Fruit fly (Drosophila melanogaster) whole organism, wandering third instar larva: ENCODE measurements around the gene Cyp9f3.
A peak's percentile ranks its signal among the peaks of the same experiment; 100 is the strongest.

Experiments used
- Abd-B ChIP-seq: fragments of >200 bp; optimal IDR thresholded peaks from 2 replicates; lab custom pipeline; 2017; ENCODE audit warnings: missing biosample characterization, missing genetic modification characterization
- CG9705 ChIP-seq: fragments of 200-800 bp; sonication (Bioruptor generic); optimal IDR thresholded peaks from 2 replicates; lab custom pipeline; 2018; ENCODE audit warnings: missing biosample characterization, mild to moderate bottlenecking, missing genetic modification characterization
- Dfd ChIP-seq: fragments of >200 bp; optimal IDR thresholded peaks from 2 replicates; lab custom pipeline; 2017; ENCODE audit warnings: missing biosample characterization, missing genetic modification characterization
- Dif ChIP-seq: fragments of 200-275, 200-300 bp; sonication (Bioruptor generic); optimal IDR thresholded peaks from 2 replicates; lab custom pipeline; 2018; ENCODE audit warnings: missing biosample characterization, missing genetic modification characterization; ENCODE audit not compliant: partially characterized antibody
- GATAd ChIP-seq: sonication (Bioruptor generic); optimal IDR thresholded peaks from 2 replicates; lab custom pipeline; 2016; ENCODE audit warnings: missing biosample characterization, missing genetic modification characterization
- Hnf4 ChIP-seq: fragments of 200-800 bp; sonication (Bioruptor generic); optimal IDR thresholded peaks from 2 replicates; lab custom pipeline; 2016; ENCODE audit warnings: missing biosample characterization, mild to moderate bottlenecking, missing genetic modification characterization
- Hr78 ChIP-seq: fragments of >200 bp; optimal IDR thresholded peaks from 2 replicates; lab custom pipeline; 2017; ENCODE audit warnings: missing biosample characterization, missing genetic modification characterization
- Hr83 ChIP-seq: fragments of 200-300 bp; sonication (Bioruptor generic); optimal IDR thresholded peaks from 2 replicates; lab custom pipeline; 2016; ENCODE audit warnings: missing biosample characterization, mild to moderate bottlenecking, missing genetic modification characterization, moderate library complexity; ENCODE audit not compliant: poor library complexity, severe bottlenecking
- Mio ChIP-seq: sonication (Bioruptor generic); optimal IDR thresholded peaks from 2 replicates; lab custom pipeline; 2016; ENCODE audit warnings: missing biosample characterization, missing genetic modification characterization
- Myc ChIP-seq: fragments of >200 bp; optimal IDR thresholded peaks from 2 replicates; lab custom pipeline; 2017
- N ChIP-seq: fragments of >200 bp; optimal IDR thresholded peaks from 2 replicates; lab custom pipeline; 2018; ENCODE audit warnings: missing biosample characterization, missing external identifiers, missing genetic modification characterization
- Rel ChIP-seq, 2 experiments: fragments of 200-800 bp; sonication (Bioruptor generic) in 1 of 2; optimal IDR thresholded peaks; 2 replicates in 1 of 2; 3 replicates in 1 of 2; lab custom pipeline; 2016 to 2019; ENCODE audit warnings: mild to moderate bottlenecking in 2 of 2, missing biosample characterization in 2 of 2, missing genetic modification characterization in 2 of 2, moderate library complexity in 1 of 2
- Sp1 ChIP-seq: fragments of 200-800 bp; sonication (Bioruptor generic); optimal IDR thresholded peaks from 3 replicates; lab custom pipeline; 2019; ENCODE audit warnings: missing biosample characterization, mild to moderate bottlenecking, missing genetic modification characterization, moderate library complexity
- br ChIP-seq: fragments of 200-800 bp; sonication (Bioruptor generic); optimal IDR thresholded peaks from 2 replicates; lab custom pipeline; 2016; ENCODE audit warnings: missing biosample characterization, missing genetic modification characterization
- dl ChIP-seq, 2 experiments: fragments of 175-275, 200-275 bp in 1 of 2; fragments of 200-275 bp in 1 of 2; sonication (Bioruptor generic); optimal IDR thresholded peaks; lab custom pipeline; 2018; ENCODE audit warnings: mild to moderate bottlenecking in 2 of 2, missing biosample characterization in 2 of 2, missing genetic modification characterization in 2 of 2, moderate library complexity in 2 of 2; ENCODE audit not compliant: partially characterized antibody in 2 of 2, insufficient read depth in 1 of 2
- dmrt93B ChIP-seq: fragments of 200-800 bp; sonication (Bioruptor generic); optimal IDR thresholded peaks from 2 replicates; lab custom pipeline; 2018; ENCODE audit warnings: missing biosample characterization, mild to moderate bottlenecking, missing genetic modification characterization
- dsf ChIP-seq: sonication (Bioruptor generic); optimal IDR thresholded peaks from 2 replicates; lab custom pipeline; 2016; ENCODE audit warnings: missing biosample characterization, missing genetic modification characterization, borderline replicate concordance
- ey ChIP-seq: fragments of 200-800 bp; sonication (Bioruptor generic); optimal IDR thresholded peaks from 2 replicates; lab custom pipeline; 2016; ENCODE audit warnings: missing biosample characterization, missing genetic modification characterization
- foxo ChIP-seq, 2 experiments: fragments of 200-800 bp; sonication (Bioruptor generic); optimal IDR thresholded peaks; 2 replicates in 1 of 2; 3 replicates in 1 of 2; lab custom pipeline; 2016 to 2017; ENCODE audit warnings: missing biosample characterization in 2 of 2, missing genetic modification characterization in 2 of 2
- fru ChIP-seq: fragments of 200-800 bp; sonication (Bioruptor generic); optimal IDR thresholded peaks from 3 replicates; lab custom pipeline; 2016; ENCODE audit warnings: missing biosample characterization, mild to moderate bottlenecking, missing genetic modification characterization
- h ChIP-seq: fragments of 200-800 bp; sonication (Bioruptor generic); optimal IDR thresholded peaks from 3 replicates; lab custom pipeline; 2016; ENCODE audit warnings: missing biosample characterization, mild to moderate bottlenecking, missing genetic modification characterization
- jim ChIP-seq: fragments of 175-275, 200-325 bp; sonication (Bioruptor generic); optimal IDR thresholded peaks from 2 replicates; lab custom pipeline; 2016; ENCODE audit warnings: missing biosample characterization, mild to moderate bottlenecking, missing genetic modification characterization
- lola ChIP-seq: fragments of >200 bp; optimal IDR thresholded peaks from 2 replicates; lab custom pipeline; 2017; ENCODE audit warnings: missing biosample characterization, missing genetic modification characterization
- psq ChIP-seq: fragments of 200-800 bp; sonication (Bioruptor generic); optimal IDR thresholded peaks from 3 replicates; lab custom pipeline; 2017; ENCODE audit warnings: missing biosample characterization, mild to moderate bottlenecking, missing genetic modification characterization, moderate library complexity
- rgr ChIP-seq: fragments of 200-800 bp; sonication (Bioruptor generic); optimal IDR thresholded peaks from 3 replicates; lab custom pipeline; 2016; ENCODE audit warnings: missing biosample characterization, mild to moderate bottlenecking, missing genetic modification characterization
- sage ChIP-seq: fragments of 200-800 bp; sonication (Bioruptor generic); optimal IDR thresholded peaks from 2 replicates; lab custom pipeline; 2016; ENCODE audit warnings: missing biosample characterization, mild to moderate bottlenecking, missing genetic modification characterization
- sv ChIP-seq: fragments of 200-800 bp; sonication (Bioruptor generic); optimal IDR thresholded peaks from 3 replicates; lab custom pipeline; 2016; ENCODE audit warnings: missing biosample characterization, missing genetic modification characterization
- tai ChIP-seq: sonication (Bioruptor generic); optimal IDR thresholded peaks from 2 replicates; lab custom pipeline; 2016; ENCODE audit warnings: missing biosample characterization, missing genetic modification characterization
- woc ChIP-seq: sonication (Bioruptor generic); optimal IDR thresholded peaks from 2 replicates; lab custom pipeline; 2016; ENCODE audit warnings: missing biosample characterization, mild to moderate bottlenecking, missing genetic modification characterization

The Cyp9f3 gene

DNA sequence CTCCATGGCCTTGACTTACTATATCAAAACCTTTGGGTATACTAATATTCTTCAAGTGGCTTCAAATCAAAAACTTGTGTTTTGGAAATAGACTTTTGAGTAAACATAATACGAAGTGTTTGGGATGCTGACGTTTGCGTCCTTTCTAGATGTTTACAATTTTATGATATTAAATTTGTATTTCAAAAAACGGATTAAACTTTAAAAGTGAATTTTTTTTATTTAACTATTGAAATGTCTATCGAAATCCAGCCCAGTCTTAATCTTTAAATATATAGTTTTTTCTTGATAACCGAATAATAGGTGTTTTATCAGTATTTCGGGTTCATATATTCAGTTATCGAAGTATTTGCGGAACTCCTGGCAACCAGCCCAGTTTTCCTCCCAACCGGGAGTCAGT is 34.1 kb downstream of the Cyp9f3 start, which contains the start of gene Tim17a1:
Gene Tim17a1, minus strand, starts transcription at position 101 of the 400 bp plus-strand sequence.
- TF ChIP-seq Hr78 (GFP tag; lab: Kevin White, UChicago): no peak
- TF ChIP-seq Mio: no peak
- TF ChIP-seq h (GFP tag; lab: Kevin White, UChicago): no peak
- TF ChIP-seq N (GFP tag; lab: Kevin White, UChicago): no peak
- TF ChIP-seq Hr83 (GFP tag; lab: Kevin White, UChicago): no peak

DNA sequence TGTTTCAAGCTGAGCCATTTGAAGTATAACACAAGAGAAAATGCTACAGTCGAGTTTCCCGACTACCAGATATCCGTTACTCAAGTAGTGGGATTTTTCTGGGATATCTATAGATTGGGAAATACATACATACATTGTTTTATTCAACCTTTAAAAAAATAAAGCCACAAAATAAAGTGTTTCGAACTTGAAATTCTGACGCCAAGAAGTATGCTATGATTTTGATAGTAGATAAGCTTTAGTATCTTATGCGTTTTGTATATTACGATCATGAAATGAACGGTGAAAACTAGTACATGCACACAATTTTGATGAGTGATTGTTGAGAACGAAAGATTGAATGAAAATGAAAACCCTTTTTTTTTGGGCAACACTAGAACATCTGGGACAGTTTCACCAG is 35.2 kb downstream of the Cyp9f3 start:
- TF ChIP-seq Rel (GFP tag; optimal IDR thresholded peaks at IDR 0.05; lab: Kevin White, UChicago) (no peak), Rel (tag; optimal IDR thresholded peaks at IDR 0.05; lab: Kevin White, UChicago) (peak; percentile 3), N (GFP tag; lab: Kevin White, UChicago) (no peak), Dfd (GFP tag; lab: Kevin White, UChicago) (no peak), tai (GFP tag; lab: Kevin White, UChicago) (no peak)

DNA sequence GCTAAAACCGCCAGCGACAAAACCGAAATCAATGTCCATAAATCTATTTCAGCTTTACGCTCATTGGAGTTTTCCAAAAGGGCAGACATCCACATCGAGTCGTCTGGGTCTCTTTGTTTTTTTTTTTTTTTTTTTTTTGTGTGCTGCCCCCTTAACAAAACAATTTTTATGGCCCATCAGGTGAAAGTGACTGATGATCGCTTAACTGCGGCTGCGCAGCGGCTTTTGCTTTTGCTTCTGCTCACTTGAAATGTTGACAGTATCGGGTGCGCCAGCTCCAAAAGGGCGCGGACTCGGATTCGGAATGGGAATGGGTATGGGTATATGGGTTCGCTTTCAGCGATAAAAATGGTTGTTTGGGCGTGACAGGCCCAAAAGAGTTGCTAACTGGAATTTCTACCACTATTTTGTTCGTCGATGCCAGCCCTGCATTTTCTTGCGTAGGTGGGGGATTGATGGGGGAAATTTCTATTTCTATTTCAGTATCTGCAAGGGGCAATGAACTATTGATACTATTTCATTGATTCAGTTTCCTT is 36.7 kb downstream of the Cyp9f3 start:
- TF ChIP-seq Sp1 (GFP tag; lab: Kevin White, UChicago) (no peak), Hr78 (GFP tag; lab: Kevin White, UChicago) (no peak), Mio (no peak), ey (GFP tag; lab: Kevin White, UChicago) (no peak), psq (no peak), woc (GFP tag; lab: Kevin White, UChicago) (no peak)

DNA sequence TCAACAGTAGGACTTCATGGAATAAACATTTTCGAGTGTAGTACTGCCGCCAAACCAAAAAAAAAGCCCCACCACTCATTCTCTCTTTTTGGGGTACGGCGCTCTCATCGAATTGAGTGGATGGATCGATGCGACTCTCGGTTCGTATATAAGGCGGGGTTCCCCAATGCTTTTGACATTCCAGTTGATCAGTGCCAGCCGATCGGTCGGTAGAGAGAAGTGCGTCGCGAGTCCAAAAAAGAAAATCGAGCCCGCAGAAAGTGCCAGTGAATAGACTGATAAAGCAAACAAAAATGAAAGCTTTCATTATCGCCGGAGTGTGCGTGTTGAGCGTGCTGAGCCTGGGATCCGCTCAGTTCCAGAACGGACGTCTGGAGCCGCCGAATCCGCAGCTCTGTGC is 38.9 kb downstream of the Cyp9f3 start, which contains the start of gene CG4115:
Gene CG4115, plus strand, starts transcription at position 172 of the 400 bp plus-strand sequence.
- TF ChIP-seq Rel (GFP tag; optimal IDR thresholded peaks at IDR 0.05; lab: Kevin White, UChicago) (no peak), Rel (tag; optimal IDR thresholded peaks at IDR 0.05; lab: Kevin White, UChicago) (peak; percentile 94), woc (GFP tag; lab: Kevin White, UChicago) (peak; percentile 15), dmrt93B (GFP tag; lab: Kevin White, UChicago) (no peak), Dif (peak; percentile 20)

DNA sequence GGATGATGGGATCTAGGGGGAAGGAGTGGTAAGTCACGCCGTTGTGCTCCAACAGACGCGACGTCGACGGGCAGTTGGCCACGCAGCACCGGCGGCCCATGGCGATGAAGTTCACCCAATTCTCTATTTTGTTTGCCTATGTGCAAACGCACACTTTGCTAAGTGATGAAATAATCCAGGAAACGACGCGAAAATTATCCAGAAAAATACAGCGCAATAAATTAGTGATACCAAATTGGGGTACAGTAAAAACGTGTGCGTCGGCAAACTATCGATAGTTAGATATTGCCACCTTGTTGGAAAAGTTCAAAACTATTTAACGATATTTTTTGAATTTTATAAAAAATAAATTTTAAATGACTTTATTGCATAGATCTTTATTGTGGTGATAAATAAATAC is 42.7 kb downstream of the Cyp9f3 start, which contains the start of gene MBD-R2:
Gene MBD-R2, minus strand, starts transcription at position 222 of the 400 bp plus-strand sequence.
- no peak for TF ChIP-seq Hnf4 (GFP tag; lab: Kevin White, UChicago)
- peak; percentile 12 for TF ChIP-seq sage (GFP tag; lab: Kevin White, UChicago)
- no peak for TF ChIP-seq Rel (GFP tag; optimal IDR thresholded peaks at IDR 0.05; lab: Kevin White, UChicago)
- TF ChIP-seq Rel (tag; optimal IDR thresholded peaks at IDR 0.05; lab: Kevin White, UChicago): peak; percentile 22
- no peak for TF ChIP-seq foxo (GFP tag; optimal IDR thresholded peaks at IDR 0.05; lab: Kevin White, UChicago)
- TF ChIP-seq rgr (GFP tag; lab: Kevin White, UChicago): no peak

DNA sequence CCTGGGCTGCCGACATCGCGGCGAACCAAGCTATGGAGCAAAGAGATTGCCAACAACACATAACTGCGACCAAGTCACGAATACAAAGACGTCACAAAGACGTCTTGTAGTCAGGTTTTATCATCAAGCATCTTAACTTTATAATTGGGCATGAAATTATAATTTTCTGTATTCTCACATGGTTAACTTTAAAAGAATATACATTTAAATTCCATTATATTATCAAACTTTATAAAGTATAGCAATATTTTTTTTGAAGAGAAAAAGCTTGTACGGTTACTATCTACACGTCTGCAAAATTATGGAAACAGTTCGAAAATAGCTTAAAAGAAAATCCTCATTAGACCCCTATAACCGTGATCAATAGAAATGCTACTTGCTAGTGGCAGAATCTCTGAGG is 46.7 kb downstream of the Cyp9f3 start, which contains the start of gene CG10041:
Gene CG10041, minus strand, starts transcription at position 101 of the 400 bp plus-strand sequence.
- TF ChIP-seq GATAd (GFP tag; lab: Kevin White, UChicago): no peak
- TF ChIP-seq dl (GFP tag; optimal IDR thresholded peaks at IDR 0.05; lab: Kevin White, UChicago; ENCODE audit: insufficient read depth in 1 of 2, partially characterized antibody in 2 of 2): no peak
- TF ChIP-seq br (GFP tag; lab: Kevin White, UChicago): no peak
- TF ChIP-seq sv (GFP tag; lab: Kevin White, UChicago): no peak
- no peak for TF ChIP-seq jim (GFP tag; lab: Kevin White, UChicago)
- TF ChIP-seq Myc (lab: Kevin White, UChicago): no peak
- TF ChIP-seq Abd-B (GFP tag; lab: Kevin White, UChicago): no peak
- no peak for TF ChIP-seq dsf
- no peak for TF ChIP-seq foxo (GFP tag; optimal IDR thresholded peaks at IDR 0.05; lab: Kevin White, UChicago)
- no peak for TF ChIP-seq CG9705 (GFP tag; lab: Kevin White, UChicago)
- TF ChIP-seq Dfd (GFP tag; lab: Kevin White, UChicago): no peak
- TF ChIP-seq lola (GFP tag; lab: Kevin White, UChicago): no peak
- TF ChIP-seq tai (GFP tag; lab: Kevin White, UChicago): no peak
- TF ChIP-seq fru (GFP tag; lab: Kevin White, UChicago): no peak
